Worm (Caenorhabditis elegans): Measurements from ENCODE around the gene flp-12.

The flp-12 gene

ce11 chrX:4592250-4592649, at the start of gene flp-12:
Gene flp-12 (minus strand): TSS chrX:4592350.
- TF ChIP-seq unc-3 (GFP tag; conservative IDR thresholded peaks at IDR 0.05) (no peak), unc-3 (tag; optimal IDR thresholded peaks at IDR 0.05) (no peak), odd-2 (tag; optimal IDR thresholded peaks at IDR 0.05) (no peak), mec-3 (tag; optimal IDR thresholded peaks at IDR 0.05; ENCODE audit: borderline replicate concordance) (no peak)

- TF ChIP-seq hlh-6 (tag; optimal IDR thresholded peaks at IDR 0.05) (no peak), hlh-8 (tag; optimal IDR thresholded peaks at IDR 0.05) (no peak), ama-1 (optimal IDR thresholded peaks at IDR 0.05) (no peak), odd-2 (tag; optimal IDR thresholded peaks at IDR 0.05) (no peak), ceh-2 (tag; optimal IDR thresholded peaks at IDR 0.05) (no peak), ceh-19 (GFP tag; optimal IDR thresholded peaks at IDR 0.05) (no peak), ceh-34 (tag; optimal IDR thresholded peaks at IDR 0.05) (no peak), sdc-2 (tag; optimal IDR thresholded peaks at IDR 0.05) (no peak), dve-1 (tag; optimal IDR thresholded peaks at IDR 0.05) (no peak), fkh-6 (tag; optimal IDR thresholded peaks at IDR 0.05) (no peak), zip-5 (tag; optimal IDR thresholded peaks at IDR 0.05) (no peak), ceh-45 (GFP tag; IDR thresholded peaks at IDR 0.05) (no peak), ceh-48 (tag; optimal IDR thresholded peaks at IDR 0.05) (no peak), unc-55 (GFP tag; optimal IDR thresholded peaks at IDR 0.05) (no peak), ceh-24 (tag; optimal IDR thresholded peaks at IDR 0.05) (no peak), dmd-4 (tag; optimal IDR thresholded peaks at IDR 0.05; ENCODE audit: borderline replicate concordance) (no peak), pha-2 (tag; optimal IDR thresholded peaks at IDR 0.05) (no peak)
These were observed 44.7 kb upstream of the flp-12 start, which contains the start of gene hosl-1 for ce11 chrX:4636821-4637220. Gene hosl-1 (plus strand): TSS chrX:4637121.

- TF ChIP-seq ceh-24 (tag; optimal IDR thresholded peaks at IDR 0.05) = no peak
- TF ChIP-seq ceh-6 (GFP tag; optimal IDR thresholded peaks at IDR 0.05) = no peak
- TF ChIP-seq gmeb-2 (tag; optimal IDR thresholded peaks at IDR 0.05) = no peak
- no peak for TF ChIP-seq hlh-13 (GFP tag; optimal IDR thresholded peaks at IDR 0.05)
- TF ChIP-seq ref-2 (tag; optimal IDR thresholded peaks at IDR 0.05) = no peak
- TF ChIP-seq tbx-2 (tag; optimal IDR thresholded peaks at IDR 0.05) = no peak
- TF ChIP-seq ceh-30 (tag; optimal IDR thresholded peaks at IDR 0.05) = no peak
- TF ChIP-seq Y22D7AL.16 (tag; optimal IDR thresholded peaks at IDR 0.05) = no peak
- no peak for TF ChIP-seq che-1 (tag; optimal IDR thresholded peaks at IDR 0.05)
- TF ChIP-seq elt-2 (tag; optimal IDR thresholded peaks at IDR 0.05) = no peak
- no peak for TF ChIP-seq ceh-9 (tag; optimal IDR thresholded peaks at IDR 0.05)
These were observed 44.0 kb upstream of the flp-12 start for ce11 chrX:4636143-4636542.

- peak; percentile 40 for TF ChIP-seq tbx-2 (tag; optimal IDR thresholded peaks at IDR 0.05)
- TF ChIP-seq ceh-18 (tag; optimal IDR thresholded peaks at IDR 0.05) = peak; percentile 48
- peak; percentile 33 for TF ChIP-seq rnt-1 (tag; optimal IDR thresholded peaks at IDR 0.05)
- peak; percentile 78 for TF ChIP-seq hlh-30 (tag; optimal IDR thresholded peaks at IDR 0.05; ENCODE audit: insufficient read depth)
- TF ChIP-seq nfya-1 (tag; optimal IDR thresholded peaks at IDR 0.05) = peak; percentile 41
- peak; percentile 9 for TF ChIP-seq C08G9.2 (tag; optimal IDR thresholded peaks at IDR 0.05)
- no peak for TF ChIP-seq zip-5 (tag; optimal IDR thresholded peaks at IDR 0.05)
- TF ChIP-seq npax-4 (tag; optimal IDR thresholded peaks at IDR 0.05) = no peak
- TF ChIP-seq ceh-34 (tag; optimal IDR thresholded peaks at IDR 0.05) = peak; percentile 22
- TF ChIP-seq ceh-2 (tag; optimal IDR thresholded peaks at IDR 0.05) = peak; percentile 21
- TF ChIP-seq unc-55 (GFP tag; optimal IDR thresholded peaks at IDR 0.05) = peak; percentile 68
- TF ChIP-seq ceh-31 (tag; optimal IDR thresholded peaks at IDR 0.05) = peak; percentile 37
- TF ChIP-seq unc-42 (tag; optimal IDR thresholded peaks at IDR 0.05) = peak; percentile 29
- TF ChIP-seq ceh-22 (tag; optimal IDR thresholded peaks at IDR 0.05) = no peak
- peak; percentile 44 for TF ChIP-seq sdc-2 (tag; optimal IDR thresholded peaks at IDR 0.05)
These were observed 43.5 kb upstream of the flp-12 start for ce11 chrX:4635643-4636042.

All from whole organism, late embryonic.